Worm (Caenorhabditis elegans) whole organism, L1 larva: ENCODE results near the gene VF13D12L.3.

Experiments used
- ceh-63 ChIP-seq: fragments of 200-800 bp; sonication (Bioruptor generic); optimal IDR thresholded peaks from 2 replicates; lab custom pipeline; 2018; ENCODE audit warnings: mild to moderate bottlenecking, missing genetic modification characterization, missing compliant biosample characterization
- ces-1 ChIP-seq: fragments of 150-350 bp; optimal IDR thresholded peaks from 2 replicates; lab custom pipeline; 2014; ENCODE audit warnings: missing biosample characterization, missing genetic modification reagents, missing genetic modification characterization
- elt-2 ChIP-seq: sonication (generic microtip); optimal IDR thresholded peaks from 2 replicates; lab custom pipeline; 2016; ENCODE audit warnings: missing genetic modification characterization, mild to moderate bottlenecking, inconsistent platforms, missing compliant biosample characterization, missing genetic modification reagents
- pag-3 ChIP-seq: sonication (generic microtip); optimal IDR thresholded peaks from 2 replicates; lab custom pipeline; 2017; ENCODE audit warnings: missing genetic modification characterization, mild to moderate bottlenecking, missing compliant biosample characterization, antibody characterized with exemption, borderline replicate concordance; ENCODE audit not compliant: insufficient read depth
- snpc-4 ChIP-seq: fragments of 150-350 bp; optimal IDR thresholded peaks from 2 replicates; lab custom pipeline; 2014; ENCODE audit warnings: missing biosample characterization, missing genetic modification characterization

DNA sequence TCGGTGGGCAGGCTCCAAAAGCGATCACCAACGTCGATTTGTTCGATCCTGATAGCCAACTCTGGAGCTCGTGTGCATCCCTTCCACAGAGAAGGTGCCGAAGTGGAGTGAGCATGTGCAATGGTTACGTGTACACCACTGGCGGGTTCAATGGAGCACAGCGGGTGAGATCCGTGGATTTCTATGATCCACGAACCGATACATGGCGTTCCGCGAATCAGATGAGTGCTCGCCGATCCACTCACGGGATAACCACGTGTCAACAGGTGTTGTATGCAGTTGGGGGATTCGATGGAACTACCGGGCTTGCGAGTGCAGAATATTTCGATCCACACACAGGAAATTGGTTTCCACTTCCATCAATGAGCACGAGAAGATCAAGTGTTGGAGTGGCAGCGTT lies 14.9 kb upstream of the VF13D12L.3 start:
- TF ChIP-seq elt-2 (tag; lab: Kevin White, UChicago) = no peak
- TF ChIP-seq snpc-4 (tag; lab: Kevin White, UChicago) = no peak
- TF ChIP-seq pag-3 = no peak
- TF ChIP-seq ceh-63 = no peak
- no peak for TF ChIP-seq ces-1 (GFP tag; lab: Kevin White, UChicago)
